Fruit fly (Drosophila melanogaster) Kc167 (cell line): ENCODE data around the gene p-cup.

ENCODE experiments used
- Myc ChIP-seq: fragments of >200 bp; optimal IDR thresholded peaks from 2 replicates; lab custom pipeline; 2017; ENCODE audit warnings: missing external identifiers
- Sin3A ChIP-seq: fragments of >200 bp; optimal IDR thresholded peaks from 2 replicates; lab custom pipeline; 2018; ENCODE audit warnings: missing external identifiers
- h ChIP-seq: fragments of >200 bp; optimal IDR thresholded peaks from 3 replicates; lab custom pipeline; 2018; ENCODE audit warnings: missing external identifiers
- insv ChIP-seq: fragments of >200 bp; optimal IDR thresholded peaks from 3 replicates; lab custom pipeline; 2018; ENCODE audit warnings: missing external identifiers
- psq ChIP-seq: fragments of >200 bp; optimal IDR thresholded peaks from 2 replicates; lab custom pipeline; 2017; ENCODE audit warnings: missing external identifiers
- ttk ChIP-seq: sonication (Bioruptor generic); optimal IDR thresholded peaks from 2 replicates; lab custom pipeline; 2017; ENCODE audit warnings: missing external identifiers

The p-cup gene

DNA sequence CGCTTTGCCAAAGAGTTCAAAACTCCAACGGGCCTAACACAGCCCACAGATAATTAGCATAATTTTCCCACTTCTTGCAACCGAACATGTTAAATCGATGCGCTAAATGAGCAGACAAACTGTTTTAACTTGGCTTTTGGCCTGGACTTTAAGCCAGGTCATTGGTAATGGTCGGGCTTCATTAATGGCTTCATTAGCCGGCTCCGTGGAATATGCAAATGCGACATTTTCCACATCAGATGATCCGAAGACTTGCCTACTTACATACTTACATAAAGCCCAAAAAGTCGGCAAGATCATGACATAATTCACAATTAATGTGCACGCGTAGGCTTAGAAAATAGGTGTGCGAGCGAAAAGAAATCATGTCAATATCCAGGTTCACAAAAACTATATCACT is 29.8 kb upstream of the p-cup start:
- no peak for TF ChIP-seq psq
- TF ChIP-seq h, result no peak
- TF ChIP-seq Myc (lab: Kevin White, UChicago), result no peak
- TF ChIP-seq Sin3A (lab: Kevin White, UChicago), result no peak

DNA sequence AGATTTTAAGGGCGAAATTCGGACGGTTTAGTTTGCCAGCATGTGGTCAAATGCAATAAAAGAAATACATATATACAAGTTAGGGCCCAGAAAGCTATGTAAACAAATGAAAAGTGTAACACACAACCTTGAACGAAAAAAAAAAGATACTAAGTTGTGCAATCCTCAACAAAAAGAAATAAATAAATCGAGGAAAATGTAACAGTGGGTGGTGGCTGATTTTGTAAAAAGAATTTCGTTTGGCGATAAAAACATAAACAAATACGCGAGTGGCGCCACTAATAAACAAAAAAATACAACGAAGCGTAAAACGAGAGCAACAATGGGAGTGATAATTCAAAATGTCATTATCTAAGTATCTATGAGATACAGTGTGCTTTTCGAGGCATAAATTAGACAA is 28.4 kb upstream of the p-cup start:
- TF ChIP-seq Myc (lab: Kevin White, UChicago) (no peak), insv (lab: Kevin White, UChicago) (no peak), ttk (lab: Kevin White, UChicago) (no peak), h (no peak), psq (no peak), Sin3A (lab: Kevin White, UChicago) (no peak)

dm6 chrX:17473879-17474278 is 25.3 kb upstream of the p-cup start:
- TF ChIP-seq h, result no peak
- TF ChIP-seq psq, result no peak
- no peak for TF ChIP-seq ttk (lab: Kevin White, UChicago)
- no peak for TF ChIP-seq Myc (lab: Kevin White, UChicago)
- no peak for TF ChIP-seq insv (lab: Kevin White, UChicago)
- TF ChIP-seq Sin3A (lab: Kevin White, UChicago), result no peak

dm6 chrX:17472930-17473668 is 24.5 kb upstream of the p-cup start:
- TF ChIP-seq Myc (lab: Kevin White, UChicago) (no peak), insv (lab: Kevin White, UChicago) (no peak), Sin3A (lab: Kevin White, UChicago) (no peak), ttk (lab: Kevin White, UChicago) (no peak), h (no peak), psq (no peak)

DNA sequence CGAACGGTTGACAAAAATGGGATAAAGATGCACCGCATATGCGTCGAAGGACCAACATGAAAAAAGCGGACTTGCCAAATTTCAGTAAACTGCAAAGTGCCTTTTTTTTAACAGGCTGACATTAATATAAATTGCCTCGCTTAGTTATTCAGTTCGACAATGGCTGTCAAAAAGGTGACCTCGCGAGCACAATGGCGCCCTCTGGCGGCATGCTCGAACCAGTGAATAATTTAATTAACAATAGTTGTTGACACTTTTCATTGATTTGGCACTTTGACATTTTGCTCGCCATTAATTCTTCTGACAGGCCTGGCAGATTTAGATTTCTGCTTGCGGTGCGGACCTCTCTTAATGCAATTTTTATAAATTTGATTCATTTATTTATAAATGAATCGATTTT is 23.9 kb upstream of the p-cup start:
- TF ChIP-seq Myc (lab: Kevin White, UChicago) (no peak), psq (no peak), ttk (lab: Kevin White, UChicago) (no peak), insv (lab: Kevin White, UChicago) (no peak), Sin3A (lab: Kevin White, UChicago) (no peak), h (no peak)

DNA sequence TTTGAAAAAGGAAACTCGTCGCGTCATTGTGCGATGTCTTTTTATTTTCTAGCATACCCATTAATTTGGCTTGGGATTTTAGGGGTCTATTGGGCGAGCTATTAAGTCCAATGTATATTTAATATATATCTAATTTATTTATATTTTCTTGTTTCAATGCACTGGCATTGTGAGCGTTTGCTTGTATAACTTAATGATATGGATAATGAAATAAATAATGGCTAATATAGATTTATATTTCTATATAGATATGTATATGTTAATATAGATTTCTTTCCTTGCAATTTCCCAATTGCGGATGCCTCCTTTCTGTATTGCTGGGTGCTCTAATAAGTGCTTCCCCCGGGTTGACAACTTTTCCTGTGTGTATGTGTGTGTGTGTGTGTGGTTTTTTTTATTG is 23.0 kb upstream of the p-cup start:
- TF ChIP-seq ttk (lab: Kevin White, UChicago) (no peak), insv (lab: Kevin White, UChicago) (no peak), Myc (lab: Kevin White, UChicago) (no peak), psq (no peak), h (no peak), Sin3A (lab: Kevin White, UChicago) (no peak)

dm6 chrX:17465523-17465922 is 16.9 kb upstream of the p-cup start:
- TF ChIP-seq Myc (lab: Kevin White, UChicago), result no peak
- no peak for TF ChIP-seq insv (lab: Kevin White, UChicago)
- no peak for TF ChIP-seq h
- no peak for TF ChIP-seq ttk (lab: Kevin White, UChicago)
- no peak for TF ChIP-seq Sin3A (lab: Kevin White, UChicago)
- TF ChIP-seq psq, result no peak

DNA sequence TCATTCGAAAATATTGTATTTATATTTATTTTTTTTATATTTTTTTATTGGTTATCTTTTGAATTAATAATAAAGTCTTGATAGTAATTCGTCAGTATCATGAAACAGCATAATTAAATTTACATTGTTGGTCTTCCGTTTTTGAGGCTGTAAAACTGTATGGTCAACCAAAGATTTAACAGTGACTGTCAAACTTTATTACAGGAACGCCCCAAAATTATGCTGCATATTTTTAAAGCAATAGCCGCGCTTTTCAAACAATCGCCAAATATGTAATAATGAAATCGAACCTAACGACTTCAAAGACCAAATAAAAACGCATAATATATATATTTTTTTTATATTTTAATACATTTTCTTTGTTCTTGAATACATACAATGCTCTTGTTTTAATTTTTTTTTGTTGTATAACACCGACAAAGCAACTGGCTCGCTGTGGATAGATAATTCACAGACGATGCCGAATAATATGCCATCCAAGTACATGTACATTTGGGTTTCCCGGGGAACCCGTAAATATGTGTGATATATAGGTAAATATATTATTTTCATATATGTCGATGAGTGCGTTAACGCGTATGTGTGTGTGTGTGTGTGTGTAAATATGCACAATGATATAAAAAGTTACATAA is 7.4 kb upstream of the p-cup start:
- no peak for TF ChIP-seq insv (lab: Kevin White, UChicago)
- no peak for TF ChIP-seq Sin3A (lab: Kevin White, UChicago)
- TF ChIP-seq Myc (lab: Kevin White, UChicago), result no peak

DNA sequence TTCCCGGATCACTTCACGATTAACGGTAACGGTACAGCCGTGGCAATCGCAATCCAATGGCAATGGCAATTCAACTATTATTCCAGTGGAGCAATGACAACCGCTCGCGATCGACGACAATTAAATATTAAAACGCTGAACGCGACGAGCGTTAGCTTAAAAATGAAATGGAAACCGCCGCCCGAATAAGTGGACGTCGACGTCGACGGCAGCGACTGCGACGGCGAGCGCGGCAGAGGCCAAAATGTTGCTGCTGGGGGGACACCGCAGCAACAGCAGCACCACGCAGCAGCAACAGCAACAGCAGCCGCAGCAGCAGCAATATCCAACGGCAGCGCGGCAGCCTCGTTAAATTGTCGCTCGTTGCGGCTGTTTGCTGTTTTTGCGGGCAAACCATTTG is 3.9 kb upstream of the p-cup start, which contains the start of gene CG8568:
Gene CG8568 (minus strand): TSS at position 101 of the 400 bp plus-strand sequence.
- TF ChIP-seq Myc (lab: Kevin White, UChicago) (no peak), insv (lab: Kevin White, UChicago) (no peak), h (no peak), Sin3A (lab: Kevin White, UChicago) (no peak), ttk (lab: Kevin White, UChicago) (no peak)

DNA sequence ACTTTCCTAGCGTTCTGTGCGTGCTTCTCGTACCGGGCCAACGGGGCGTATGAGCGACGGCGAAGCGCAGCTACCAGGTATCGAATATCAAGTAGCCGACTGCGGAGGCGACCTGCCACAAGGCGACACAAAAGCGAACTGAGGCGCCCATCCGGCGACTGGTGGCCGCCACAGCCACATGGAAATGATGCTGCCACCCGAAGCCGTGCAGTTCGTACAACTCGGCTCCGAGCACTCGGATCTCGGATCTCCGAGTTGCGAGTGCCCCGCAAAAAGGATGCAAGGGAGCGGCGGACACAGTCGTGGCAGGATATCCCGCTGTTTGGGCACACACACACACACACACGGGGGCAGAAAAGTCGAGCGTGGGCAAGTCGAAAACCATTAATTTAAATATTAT is 4.7 kb downstream of the p-cup start, which contains the start of the genes CG12994 and CG46464:
Gene CG12994 (minus strand): TSS at position 115 of the 400 bp plus-strand sequence.
Gene CG46464 (minus strand): TSS at position 115 of the 400 bp plus-strand sequence.
- TF ChIP-seq insv (lab: Kevin White, UChicago) (no peak), Myc (lab: Kevin White, UChicago) (no peak), h (no peak), ttk (lab: Kevin White, UChicago) (no peak), psq (no peak), Sin3A (lab: Kevin White, UChicago) (no peak)

- TF ChIP-seq Sin3A (lab: Kevin White, UChicago), result no peak
Measured at dm6 chrX:17424383-17424782, 24.2 kb downstream of the p-cup start.

DNA sequence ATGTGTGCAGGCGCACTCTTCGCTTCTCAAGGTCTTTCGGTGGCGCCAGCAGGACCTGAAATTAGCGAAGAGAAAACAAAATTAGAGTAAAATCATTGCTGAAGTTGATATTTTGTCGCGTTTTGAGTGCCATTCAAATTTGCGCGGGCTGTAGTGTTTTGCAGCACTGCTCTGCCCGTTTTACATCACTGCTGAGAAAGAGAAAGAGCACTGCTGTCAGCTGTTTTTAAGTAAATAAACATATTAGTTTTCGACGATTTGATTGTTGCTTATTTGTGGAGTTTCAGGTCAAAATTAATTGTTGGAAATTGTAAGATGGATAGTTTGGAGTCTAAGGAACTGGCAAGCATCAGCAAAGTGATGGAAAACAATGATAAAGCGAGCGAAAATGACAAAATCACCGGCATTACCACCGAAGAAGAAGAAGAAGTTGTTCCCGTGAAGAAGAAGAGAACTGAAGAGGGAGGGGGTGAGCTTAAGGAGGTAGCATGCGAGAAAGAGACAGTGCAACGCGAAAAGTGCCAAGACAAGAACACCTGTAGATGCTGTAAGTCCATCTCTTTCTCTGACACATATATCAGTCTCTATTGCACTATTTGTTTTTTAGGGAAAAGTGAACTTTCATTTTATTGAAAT is 25.1 kb downstream of the p-cup start, which contains the start of gene ENGase:
Gene ENGase (plus strand): TSS at position 282 of the 636 bp plus-strand sequence.
- TF ChIP-seq Myc (lab: Kevin White, UChicago) (no peak), h (no peak), ttk (lab: Kevin White, UChicago) (no peak), insv (lab: Kevin White, UChicago) (no peak), psq (no peak), Sin3A (lab: Kevin White, UChicago) (no peak)
